Worm (Caenorhabditis elegans): Measurements from ENCODE around the gene fbxb-22.

- TF ChIP-seq W03F9.2 (tag; optimal IDR thresholded peaks at IDR 0.05) = peak; percentile 46
- TF ChIP-seq him-1 (tag; optimal IDR thresholded peaks at IDR 0.05) = no peak
These were observed 48.8 kb downstream of the fbxb-22 start for ce11 chrIII:11834783-11835182.

Measured in whole organism, L4/young adult.